Worm (Caenorhabditis elegans) whole organism, L3 larva: ENCODE measurements around the gene dbl-1.

Experiments used
- R02D3.7 ChIP-seq: fragments of 150-350 bp; optimal IDR thresholded peaks from 2 replicates; lab custom pipeline; 2014; ENCODE audit warnings: missing biosample characterization, missing genetic modification characterization
- aly-2 ChIP-seq: fragments of 150-350 bp; optimal IDR thresholded peaks from 2 replicates; lab custom pipeline; 2014; ENCODE audit warnings: missing biosample characterization, missing genetic modification characterization
- ama-1 ChIP-seq: fragments of 150-350 bp; optimal IDR thresholded peaks from 2 replicates; lab custom pipeline; 2018
- ceh-16 ChIP-seq: sonication (generic microtip); optimal IDR thresholded peaks from 2 replicates; lab custom pipeline; 2017; ENCODE audit warnings: missing biosample characterization, missing genetic modification characterization
- ceh-28 ChIP-seq: fragments of 150-350 bp; optimal IDR thresholded peaks from 2 replicates; lab custom pipeline; 2014; ENCODE audit warnings: missing biosample characterization, missing genetic modification reagents, missing genetic modification characterization
- ceh-82 ChIP-seq: fragments of 150-350 bp; optimal IDR thresholded peaks from 2 replicates; lab custom pipeline; 2014; ENCODE audit warnings: missing biosample characterization, missing genetic modification characterization
- ceh-9 ChIP-seq: sonication (generic microtip); optimal IDR thresholded peaks from 2 replicates; lab custom pipeline; 2018; ENCODE audit warnings: missing biosample characterization, missing genetic modification characterization
- daf-12 ChIP-seq: fragments of 150-350 bp; optimal IDR thresholded peaks from 2 replicates; lab custom pipeline; 2014; ENCODE audit warnings: missing biosample characterization, missing genetic modification reagents, missing genetic modification characterization
- elt-1 ChIP-seq: fragments of 150-350 bp; optimal IDR thresholded peaks from 2 replicates; lab custom pipeline; 2014; ENCODE audit warnings: missing biosample characterization, missing genetic modification characterization
- elt-2 ChIP-seq: sonication (generic microtip); optimal IDR thresholded peaks from 2 replicates; lab custom pipeline; 2016; ENCODE audit warnings: missing genetic modification reagents, mild to moderate bottlenecking, missing genetic modification characterization, missing compliant biosample characterization
- eor-1 ChIP-seq, 2 experiments: fragments of 150-350 bp; optimal IDR thresholded peaks; 2 replicates each; lab custom pipeline; 2014 to 2018; ENCODE audit warnings: missing biosample characterization in 2 of 2, missing genetic modification characterization in 2 of 2
- fkh-10 ChIP-seq: sonication (generic microtip); optimal IDR thresholded peaks from 2 replicates; lab custom pipeline; 2017; ENCODE audit warnings: missing biosample characterization, missing genetic modification reagents, missing genetic modification characterization
- fkh-2 ChIP-seq: fragments of 150-350 bp; optimal IDR thresholded peaks from 2 replicates; lab custom pipeline; 2014; ENCODE audit warnings: missing biosample characterization, missing genetic modification reagents, missing genetic modification characterization
- fos-1 ChIP-seq: fragments of 150-350 bp; optimal IDR thresholded peaks from 2 replicates; lab custom pipeline; 2014; ENCODE audit warnings: missing biosample characterization, missing genetic modification characterization
- hmg-11 ChIP-seq: sonication (generic microtip); optimal IDR thresholded peaks from 2 replicates; lab custom pipeline; 2016; ENCODE audit warnings: missing genetic modification characterization, missing compliant biosample characterization
- jun-1 ChIP-seq: fragments of 150-350 bp; optimal IDR thresholded peaks from 2 replicates; lab custom pipeline; 2014; ENCODE audit warnings: missing biosample characterization, missing genetic modification reagents, missing genetic modification characterization
- lin-15B ChIP-seq: fragments of 150-350 bp; optimal IDR thresholded peaks from 2 replicates; lab custom pipeline; 2014; ENCODE audit warnings: missing biosample characterization, missing genetic modification characterization
- lin-39 ChIP-seq: fragments of 150-350 bp; optimal IDR thresholded peaks from 2 replicates; lab custom pipeline; 2018; ENCODE audit warnings: missing biosample characterization, missing genetic modification reagents, missing genetic modification characterization
- lsy-12 ChIP-seq: sonication (generic microtip); optimal IDR thresholded peaks from 2 replicates; lab custom pipeline; 2016; ENCODE audit warnings: mild to moderate bottlenecking, missing genetic modification characterization, missing compliant biosample characterization
- mdl-1 ChIP-seq: fragments of 150-350 bp; optimal IDR thresholded peaks from 2 replicates; lab custom pipeline; 2014; ENCODE audit warnings: missing biosample characterization, missing genetic modification characterization
- mml-1 ChIP-seq: fragments of 150-350 bp; sonication (generic microtip); optimal IDR thresholded peaks from 3 replicates; lab custom pipeline; 2014; ENCODE audit warnings: missing biosample characterization, missing genetic modification characterization
- nfya-1 ChIP-seq: sonication (generic microtip); optimal IDR thresholded peaks from 2 replicates; lab custom pipeline; 2017; ENCODE audit warnings: missing genetic modification characterization, mild to moderate bottlenecking, missing compliant biosample characterization, antibody characterized with exemption, moderate library complexity; ENCODE audit not compliant: insufficient read depth
- nhr-11 ChIP-seq: fragments of 150-350 bp; optimal IDR thresholded peaks from 2 replicates; lab custom pipeline; 2014; ENCODE audit warnings: missing biosample characterization, missing genetic modification characterization
- nhr-12 ChIP-seq: fragments of 150-350 bp; optimal IDR thresholded peaks from 2 replicates; lab custom pipeline; 2014; ENCODE audit warnings: missing biosample characterization, missing genetic modification characterization
- nhr-23 ChIP-seq: fragments of 150-350 bp; optimal IDR thresholded peaks from 2 replicates; lab custom pipeline; 2014; ENCODE audit warnings: missing biosample characterization, missing genetic modification reagents, missing genetic modification characterization
- nhr-237 ChIP-seq: fragments of 150-350 bp; optimal IDR thresholded peaks from 2 replicates; lab custom pipeline; 2014; ENCODE audit warnings: missing biosample characterization, missing genetic modification characterization
- nhr-43 ChIP-seq: sonication (generic microtip); optimal IDR thresholded peaks from 2 replicates; lab custom pipeline; 2016; ENCODE audit warnings: mild to moderate bottlenecking, missing genetic modification characterization, missing compliant biosample characterization; ENCODE audit not compliant: poor library complexity, severe bottlenecking
- nhr-76 ChIP-seq: fragments of 150-350 bp; sonication (generic microtip); optimal IDR thresholded peaks from 5 replicates; lab custom pipeline; 2014; ENCODE audit warnings: missing biosample characterization, missing genetic modification characterization
- pha-4 ChIP-seq: fragments of 150-350 bp; optimal IDR thresholded peaks from 2 replicates; lab custom pipeline; 2014; ENCODE audit warnings: missing biosample characterization, missing genetic modification reagents, missing genetic modification characterization
- pqm-1 ChIP-seq: fragments of 150-350 bp; optimal IDR thresholded peaks from 2 replicates; lab custom pipeline; 2017; ENCODE audit warnings: missing biosample characterization, missing genetic modification characterization, inconsistent platforms
- sea-2 ChIP-seq: fragments of 150-350 bp; sonication (generic microtip); optimal IDR thresholded peaks from 4 replicates; lab custom pipeline; 2014; ENCODE audit warnings: missing biosample characterization, missing genetic modification reagents, missing genetic modification characterization
- skn-1 ChIP-seq: fragments of 150-350 bp; optimal IDR thresholded peaks from 2 replicates; lab custom pipeline; 2014; ENCODE audit warnings: missing biosample characterization, missing genetic modification characterization
- snpc-4 ChIP-seq: fragments of 150-350 bp; optimal IDR thresholded peaks from 2 replicates; lab custom pipeline; 2014; ENCODE audit warnings: missing biosample characterization, missing genetic modification characterization
- tbx-2 ChIP-seq: sonication (generic microtip); optimal IDR thresholded peaks from 2 replicates; lab custom pipeline; 2016; ENCODE audit warnings: mild to moderate bottlenecking, missing genetic modification characterization, missing compliant biosample characterization
- unc-39 ChIP-seq: sonication (generic microtip); optimal IDR thresholded peaks from 4 replicates; lab custom pipeline; 2017; ENCODE audit warnings: missing biosample characterization, missing genetic modification characterization
- unc-62 ChIP-seq: fragments of 150-350 bp; sonication (generic microtip); optimal IDR thresholded peaks from 4 replicates; lab custom pipeline; 2014; ENCODE audit warnings: missing biosample characterization, missing genetic modification reagents, missing genetic modification characterization
- zag-1 ChIP-seq: fragments of 150-350 bp; optimal IDR thresholded peaks from 2 replicates; lab custom pipeline; 2014; ENCODE audit warnings: missing biosample characterization, missing genetic modification characterization
- ztf-11 ChIP-seq: fragments of 150-350 bp; optimal IDR thresholded peaks from 2 replicates; lab custom pipeline; 2014; ENCODE audit warnings: missing biosample characterization, missing genetic modification characterization

Gene dbl-1

ce11 chrV:6767576-6767975, 9.6 kb downstream of the dbl-1 start:
- no peak for TF ChIP-seq ceh-82
- no peak for TF ChIP-seq snpc-4 (tag; lab: Kevin White, UChicago)
- no peak for TF ChIP-seq daf-12 (tag; lab: Kevin White, UChicago)
- no peak for TF ChIP-seq nhr-237 (tag; lab: Kevin White, UChicago)
- no peak for TF ChIP-seq nhr-76 (tag; lab: Kevin White, UChicago)
- TF ChIP-seq elt-1 = no peak
- no peak for TF ChIP-seq unc-39 (tag; lab: Kevin White, UChicago)

DNA sequence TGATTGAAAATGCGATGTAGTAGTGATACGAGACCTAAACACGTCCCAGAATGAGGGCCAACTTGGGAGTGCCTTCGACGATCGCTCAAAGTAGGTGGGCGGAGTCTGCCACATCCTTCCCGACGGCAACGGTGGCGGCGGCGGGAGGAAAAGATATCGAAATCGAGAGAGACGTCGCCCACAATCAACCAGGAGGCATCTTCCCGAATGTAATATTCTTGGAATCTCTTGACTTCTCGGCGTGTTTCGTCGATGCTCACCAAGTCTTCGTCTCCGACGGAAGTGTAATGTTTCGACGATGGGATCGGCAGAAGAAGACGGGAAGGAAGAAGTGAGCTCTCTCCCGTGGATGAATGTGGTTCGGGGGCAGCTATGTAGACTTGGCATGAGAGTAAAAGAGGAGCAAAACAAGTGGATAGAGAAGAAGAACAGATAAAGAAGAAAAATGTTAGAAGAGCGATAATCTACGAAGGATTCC, 10.6 kb downstream of the dbl-1 start, which contains the start of the genes T25F10.1 and clik-1:
Gene T25F10.1 (plus strand): TSS at position 51 of the 478 bp plus-strand sequence.
Gene clik-1 (minus strand): TSS at position 281 of the 478 bp plus-strand sequence.
- no peak for TF ChIP-seq sea-2 (GFP tag; lab: Kevin White, UChicago)
- no peak for TF ChIP-seq eor-1 (tag; optimal IDR thresholded peaks at IDR 0.05; lab: Kevin White, UChicago)
- TF ChIP-seq R02D3.7 (tag; lab: Kevin White, UChicago) = no peak
- TF ChIP-seq fkh-2 (tag; lab: Kevin White, UChicago) = no peak
- peak; percentile 17 for TF ChIP-seq nfya-1 (tag; lab: Kevin White, UChicago)

ce11 chrV:6769440-6769839, 11.5 kb downstream of the dbl-1 start:
- TF ChIP-seq eor-1 (tag; optimal IDR thresholded peaks at IDR 0.05; lab: Kevin White, UChicago) (no peak), aly-2 (tag; lab: Kevin White, UChicago) (no peak), nhr-43 (tag; lab: Kevin White, UChicago) (no peak)
- TF ChIP-seq, all 47 proteins: peak for 0

DNA sequence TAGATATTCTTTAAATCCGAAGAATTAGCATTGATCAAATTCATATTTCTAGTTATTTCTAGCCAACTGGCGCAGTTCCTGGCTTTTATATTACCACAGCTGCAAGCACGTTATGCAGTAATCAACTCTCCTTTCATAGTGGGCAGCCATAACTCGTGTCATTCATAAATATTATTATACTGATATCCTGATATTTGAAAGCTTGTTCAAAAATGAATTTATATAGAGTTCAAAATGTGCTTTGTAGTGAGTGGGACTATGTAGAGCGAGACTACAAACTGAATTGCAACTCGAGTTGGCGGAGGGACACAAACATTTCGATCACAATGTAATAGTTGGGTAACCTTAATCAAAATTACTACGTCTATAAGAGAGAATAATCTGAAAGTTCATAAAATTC, 13.7 kb downstream of the dbl-1 start, which contains the start of gene srh-30:
Gene srh-30 (minus strand): TSS at position 101 of the 400 bp plus-strand sequence.
- no peak for TF ChIP-seq skn-1 (tag; lab: Kevin White, UChicago)
- no peak for TF ChIP-seq nhr-237 (tag; lab: Kevin White, UChicago)
- no peak for TF ChIP-seq nhr-11 (tag; lab: Kevin White, UChicago)
- no peak for TF ChIP-seq zag-1 (tag; lab: Kevin White, UChicago)
- no peak for TF ChIP-seq tbx-2 (tag; lab: Kevin White, UChicago)
- TF ChIP-seq ztf-11 (tag; lab: Kevin White, UChicago) = no peak
- no peak for TF ChIP-seq pha-4

DNA sequence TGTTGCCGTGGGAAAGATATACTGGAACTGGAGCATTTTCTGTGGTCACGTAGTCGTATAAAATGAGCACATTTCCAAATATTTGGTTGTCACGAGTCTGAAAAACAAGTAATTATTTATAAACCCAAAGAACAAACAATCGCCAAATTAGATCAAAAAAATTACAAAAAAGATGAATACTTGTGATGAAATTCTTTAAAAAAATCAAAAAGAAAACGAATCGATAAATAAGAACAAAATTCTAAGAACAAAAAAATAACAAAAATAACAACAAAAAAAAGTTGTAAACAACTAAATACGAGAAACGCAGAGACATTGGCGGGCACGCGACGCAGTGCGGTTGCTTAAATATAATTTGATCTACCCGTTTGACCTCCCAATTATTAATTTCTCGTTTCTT, 15.8 kb downstream of the dbl-1 start, which contains the start of gene ZC404.16:
Gene ZC404.16 (minus strand): TSS at position 101 of the 400 bp plus-strand sequence.
- no peak for TF ChIP-seq nhr-43 (tag; lab: Kevin White, UChicago)
- TF ChIP-seq fkh-2 (tag; lab: Kevin White, UChicago) = no peak
- TF ChIP-seq elt-1 = no peak
- no peak for TF ChIP-seq ceh-82
- TF ChIP-seq mdl-1 (tag; lab: Kevin White, UChicago) = no peak
- no peak for TF ChIP-seq ceh-28 (tag; lab: Kevin White, UChicago)

- no peak for TF ChIP-seq nhr-11 (tag; lab: Kevin White, UChicago)
- no peak for TF ChIP-seq ceh-16
- TF ChIP-seq daf-12 (tag; lab: Kevin White, UChicago) = no peak
- TF ChIP-seq lsy-12 (tag; lab: Kevin White, UChicago) = no peak
- no peak for TF ChIP-seq ceh-82
- TF ChIP-seq nhr-23 (tag; lab: Kevin White, UChicago) = no peak
- TF ChIP-seq ama-1 (lab: Kevin White, UChicago) = no peak
- no peak for TF ChIP-seq nhr-237 (tag; lab: Kevin White, UChicago)
- no peak for TF ChIP-seq nhr-12 (tag; lab: Kevin White, UChicago)
- TF ChIP-seq jun-1 (tag; lab: Kevin White, UChicago) = no peak
- no peak for TF ChIP-seq fkh-10
Measured at ce11 chrV:6775708-6776107, 17.8 kb downstream of the dbl-1 start, which contains the start of gene srh-28. srh-28 (minus strand) TSS chrV:6775808.

ce11 chrV:6778457-6778856, 20.5 kb downstream of the dbl-1 start:
- TF ChIP-seq fkh-2 (tag; lab: Kevin White, UChicago) = no peak
- no peak for TF ChIP-seq sea-2 (GFP tag; lab: Kevin White, UChicago)
- TF ChIP-seq fos-1 (tag; lab: Kevin White, UChicago) = no peak
- no peak for TF ChIP-seq ceh-28 (tag; lab: Kevin White, UChicago)
- TF ChIP-seq snpc-4 (tag; lab: Kevin White, UChicago) = no peak
- no peak for TF ChIP-seq pqm-1 (tag; lab: Kevin White, UChicago)
- TF ChIP-seq nhr-43 (tag; lab: Kevin White, UChicago) = no peak
- no peak for TF ChIP-seq aly-2 (tag; lab: Kevin White, UChicago)
- TF ChIP-seq unc-62 (GFP tag; lab: Kevin White, UChicago) = no peak
- no peak for TF ChIP-seq ceh-9
- no peak for TF ChIP-seq lin-15B
- TF ChIP-seq mml-1 = no peak
- no peak for TF ChIP-seq lin-39 (tag; lab: Kevin White, UChicago)
- TF ChIP-seq tbx-2 (tag; lab: Kevin White, UChicago) = no peak
- TF ChIP-seq elt-2 (tag; lab: Kevin White, UChicago) = no peak
- TF ChIP-seq hmg-11 = no peak
- TF ChIP-seq zag-1 (tag; lab: Kevin White, UChicago) = no peak
- no peak for TF ChIP-seq nhr-237 (tag; lab: Kevin White, UChicago)
- TF ChIP-seq lsy-12 (tag; lab: Kevin White, UChicago) = no peak
